Worm (Caenorhabditis elegans): ENCODE measurements around the gene byn-1.

Gene byn-1

ce11 chrIII:6969781-6970342 is 38.1 kb downstream of the byn-1 start:
- TF ChIP-seq nhr-12 (tag; optimal IDR thresholded peaks at IDR 0.05) (no peak), pag-3 (tag; optimal IDR thresholded peaks at IDR 0.05; ENCODE audit: borderline replicate concordance, insufficient read depth) (no peak), unc-62 (GFP tag; optimal IDR thresholded peaks at IDR 0.05) (no peak), aly-2 (tag; optimal IDR thresholded peaks at IDR 0.05) (peak; percentile 91), ama-1 (optimal IDR thresholded peaks at IDR 0.05) (peak; percentile 33), C34B4.2 (tag; optimal IDR thresholded peaks at IDR 0.05) (no peak), sptf-1 (tag; optimal IDR thresholded peaks at IDR 0.05) (no peak), nhr-90 (tag; optimal IDR thresholded peaks at IDR 0.05; ENCODE audit: poor library complexity) (peak; percentile 19), nhr-47 (tag; optimal IDR thresholded peaks at IDR 0.05) (peak; percentile 29), lsy-2 (tag; optimal IDR thresholded peaks at IDR 0.05) (peak in 1 of 2 experiments; percentile 53), F16B12.6 (tag; optimal IDR thresholded peaks at IDR 0.05) (no peak), mef-2 (tag; optimal IDR thresholded peaks at IDR 0.05) (no peak), swsn-7 (tag; optimal IDR thresholded peaks at IDR 0.05) (no peak), nhr-71 (tag; optimal IDR thresholded peaks at IDR 0.05) (peak; percentile 9), rnt-1 (tag; optimal IDR thresholded peaks at IDR 0.05) (peak; percentile 2), lin-35 (GFP tag; optimal IDR thresholded peaks at IDR 0.05) (no peak), lin-15B (tag; optimal IDR thresholded peaks at IDR 0.05) (no peak), nhr-84 (tag; optimal IDR thresholded peaks at IDR 0.05) (no peak), efl-1 (optimal IDR thresholded peaks at IDR 0.05) (peak; percentile 18), efl-1 (GFP tag; optimal IDR thresholded peaks at IDR 0.05 in 1 of 2) (peak in 1 of 2 experiments; percentile 81), jun-1 (tag; optimal IDR thresholded peaks at IDR 0.05) (no peak), irx-1 (tag; optimal IDR thresholded peaks at IDR 0.05) (no peak), fkh-4 (tag; optimal IDR thresholded peaks at IDR 0.05; ENCODE audit: borderline replicate concordance) (no peak)

- TF ChIP-seq irx-1 (tag; optimal IDR thresholded peaks at IDR 0.05): no peak
- TF ChIP-seq rnt-1 (tag; optimal IDR thresholded peaks at IDR 0.05): peak; percentile 8
Observed at ce11 chrIII:6970744-6971143, 38.9 kb downstream of the byn-1 start.

ce11 chrIII:6971662-6972284 is 40.0 kb downstream of the byn-1 start, which contains the start of the genes eef-1A.1 and rfc-4:
TSS of gene eef-1A.1 (minus strand) at chrIII:6971712.
TSS of gene rfc-4 (plus strand) at chrIII:6972253.
- TF ChIP-seq fos-1 (tag; optimal IDR thresholded peaks at IDR 0.05) (peak; percentile 95), blmp-1 (tag; optimal IDR thresholded peaks at IDR 0.05) (peak; percentile 92), isw-1 (GFP tag; IDR thresholded peaks at IDR 0.05) (peak; percentile 98), nhr-237 (tag; optimal IDR thresholded peaks at IDR 0.05) (peak; percentile 97), mdl-1 (tag; optimal IDR thresholded peaks at IDR 0.05) (peak in 1 of 2 experiments; percentile 97), ceh-90 (tag; optimal IDR thresholded peaks at IDR 0.05) (peak; percentile 59), snpc-4 (tag; optimal IDR thresholded peaks at IDR 0.05) (peak; percentile 92), snu-23 (GFP tag; optimal IDR thresholded peaks at IDR 0.05) (peak; percentile 99), jun-1 (tag; optimal IDR thresholded peaks at IDR 0.05) (peak; percentile 95), nhr-77 (tag; optimal IDR thresholded peaks at IDR 0.05) (peak; percentile 96), sptf-1 (tag; optimal IDR thresholded peaks at IDR 0.05) (no peak), mef-2 (tag; optimal IDR thresholded peaks at IDR 0.05) (peak; percentile 64), lin-15B (tag; optimal IDR thresholded peaks at IDR 0.05) (peak; percentile 96), ceh-8 (GFP tag; optimal IDR thresholded peaks at IDR 0.05) (peak; percentile 95), ces-1 (GFP tag; optimal IDR thresholded peaks at IDR 0.05) (no peak), egl-27 (tag; optimal IDR thresholded peaks at IDR 0.05) (peak in 1 of 2 experiments; percentile 5), fkh-8 (tag; optimal IDR thresholded peaks at IDR 0.05) (peak; percentile 98), hlh-4 (tag; optimal IDR thresholded peaks at IDR 0.05) (no peak), dpl-1 (GFP tag; optimal IDR thresholded peaks at IDR 0.05) (peak; percentile 96 to 98 (median 97)), nhr-47 (tag; optimal IDR thresholded peaks at IDR 0.05) (peak; percentile 97), pag-3 (tag; optimal IDR thresholded peaks at IDR 0.05; ENCODE audit: borderline replicate concordance, insufficient read depth) (peak; percentile 78), xbp-1 (tag; optimal IDR thresholded peaks at IDR 0.05) (peak; percentile 97), dsc-1 (tag; optimal IDR thresholded peaks at IDR 0.05) (peak; percentile 98), mab-9 (GFP tag; IDR thresholded peaks at IDR 0.05) (peak; percentile 80), ceh-82 (tag; optimal IDR thresholded peaks at IDR 0.05) (peak; percentile 94 to 98 (median 96)), nhr-90 (tag; optimal IDR thresholded peaks at IDR 0.05; ENCODE audit: poor library complexity) (peak; percentile 97), pqm-1 (tag; optimal IDR thresholded peaks at IDR 0.05) (no peak), lin-13 (GFP tag; optimal IDR thresholded peaks at IDR 0.05) (peak; percentile 97), tbx-2 (tag; optimal IDR thresholded peaks at IDR 0.05) (peak; percentile 97), ets-5 (GFP tag; IDR thresholded peaks at IDR 0.05) (no peak), zip-4 (GFP tag; optimal IDR thresholded peaks at IDR 0.05) (peak; percentile 86), elt-2 (tag; optimal IDR thresholded peaks at IDR 0.05) (peak; percentile 59)

Measured in whole organism, L1 larva.